Worm (Caenorhabditis elegans) whole organism, L1 larva: ENCODE measurements around the gene srlf-26.

Source experiments
- C16A3.4 ChIP-seq: fragments of 150-350 bp; optimal IDR thresholded peaks from 2 replicates; lab custom pipeline; 2014; ENCODE audit warnings: missing biosample characterization, missing genetic modification characterization
- efl-3 ChIP-seq: fragments of 200-800 bp; sonication (Bioruptor generic); optimal IDR thresholded peaks from 2 replicates; lab custom pipeline; 2018; ENCODE audit warnings: mild to moderate bottlenecking, missing genetic modification characterization, missing compliant biosample characterization
- fos-1 ChIP-seq: fragments of 150-350 bp; optimal IDR thresholded peaks from 2 replicates; lab custom pipeline; 2014; ENCODE audit warnings: missing biosample characterization, missing genetic modification characterization

ce11 chrIV:13703828-13704425 is 25.2 kb downstream of the srlf-26 start, which contains the start of gene tlp-1:
- peak; percentile 13 for TF ChIP-seq efl-3 (GFP tag; lab: Kevin White, UChicago)
- TF ChIP-seq C16A3.4 (tag; lab: Kevin White, UChicago): no peak
- TF ChIP-seq fos-1 (tag; lab: Kevin White, UChicago): no peak
